Fruit fly (Drosophila melanogaster) whole organism, pupa: ENCODE measurements around the gene Syx13.

Experiments used
- CG10348 ChIP-seq: fragments of 200-800 bp; sonication (Bioruptor generic); IDR thresholded peaks from 2 replicates; pipeline ENCODE4 v1.3.6; 2022; ENCODE audit warnings: missing biosample characterization, missing genetic modification characterization
- CG17806 ChIP-seq: fragments of 200-800 bp; sonication (Bioruptor generic); optimal IDR thresholded peaks from 2 replicates; lab custom pipeline; 2018; ENCODE audit warnings: missing biosample characterization, mild to moderate bottlenecking, missing genetic modification characterization, moderate library complexity
- EcR ChIP-seq: fragments of 200-800 bp; sonication (Bioruptor generic); optimal IDR thresholded peaks from 3 replicates; lab custom pipeline; 2019; ENCODE audit warnings: missing biosample characterization, missing genetic modification characterization, mild to moderate bottlenecking, moderate library complexity, missing genetic modification reagents
- Pif1A ChIP-seq: fragments of 200-800 bp; sonication (Bioruptor generic); optimal IDR thresholded peaks from 3 replicates; lab custom pipeline; 2016; ENCODE audit warnings: missing biosample characterization, missing genetic modification characterization
- Pif1B ChIP-seq: fragments of 200-800 bp; sonication (Bioruptor generic); optimal IDR thresholded peaks from 3 replicates; lab custom pipeline; 2016; ENCODE audit warnings: missing biosample characterization, missing genetic modification characterization
- fd96Ca ChIP-seq: fragments of 200-800 bp; sonication (Bioruptor generic); IDR thresholded peaks from 3 replicates; pipeline ENCODE4 v1.3.6; 2022; ENCODE audit warnings: missing biosample characterization, missing genetic modification characterization
- gl ChIP-seq: fragments of 200-800 bp; sonication (Bioruptor generic); optimal IDR thresholded peaks from 2 replicates; lab custom pipeline; 2018; ENCODE audit warnings: missing biosample characterization, mild to moderate bottlenecking, missing genetic modification characterization
- rn ChIP-seq: fragments of 200-800 bp; sonication (Bioruptor generic); IDR thresholded peaks from 2 replicates; pipeline ENCODE4 v1.3.6; 2022; ENCODE audit warnings: missing biosample characterization, missing genetic modification characterization

DNA sequence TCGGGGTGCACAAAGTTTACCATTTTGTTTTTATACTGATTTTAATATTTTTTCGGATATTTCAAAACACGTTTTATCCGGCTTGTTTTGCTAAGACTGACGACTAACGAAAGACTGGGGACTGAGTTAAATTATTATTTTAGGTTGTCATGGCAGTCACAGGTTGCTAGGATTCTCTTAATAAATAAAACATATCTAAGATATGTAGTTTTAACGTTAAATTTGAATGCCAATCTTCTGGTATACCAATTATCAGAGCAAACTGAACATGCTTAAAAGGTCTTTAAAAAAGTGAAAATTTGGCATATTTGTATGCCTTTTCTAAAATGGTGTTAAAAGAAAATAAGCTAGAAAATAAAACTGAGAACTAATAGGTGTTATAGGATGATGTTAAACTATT lies 17.9 kb upstream of the Syx13 start, which contains the start of gene Zmynd10:
- TF ChIP-seq CG10348 (no peak), Pif1A (GFP tag; lab: Kevin White, UChicago) (no peak), CG17806 (tag; lab: Kevin White, UChicago) (no peak), fd96Ca (GFP tag; lab: Robert Waterston, UW) (no peak), EcR (GFP tag; lab: Kevin White, UChicago) (no peak), Pif1B (GFP tag; lab: Kevin White, UChicago) (no peak), gl (tag; lab: Kevin White, UChicago) (no peak), rn (no peak)
